Fruit fly (Drosophila melanogaster): ENCODE results near the gene CG34007.
A peak's percentile ranks its signal among the peaks of the same experiment; 100 is the strongest.

CG34007 gene

DNA sequence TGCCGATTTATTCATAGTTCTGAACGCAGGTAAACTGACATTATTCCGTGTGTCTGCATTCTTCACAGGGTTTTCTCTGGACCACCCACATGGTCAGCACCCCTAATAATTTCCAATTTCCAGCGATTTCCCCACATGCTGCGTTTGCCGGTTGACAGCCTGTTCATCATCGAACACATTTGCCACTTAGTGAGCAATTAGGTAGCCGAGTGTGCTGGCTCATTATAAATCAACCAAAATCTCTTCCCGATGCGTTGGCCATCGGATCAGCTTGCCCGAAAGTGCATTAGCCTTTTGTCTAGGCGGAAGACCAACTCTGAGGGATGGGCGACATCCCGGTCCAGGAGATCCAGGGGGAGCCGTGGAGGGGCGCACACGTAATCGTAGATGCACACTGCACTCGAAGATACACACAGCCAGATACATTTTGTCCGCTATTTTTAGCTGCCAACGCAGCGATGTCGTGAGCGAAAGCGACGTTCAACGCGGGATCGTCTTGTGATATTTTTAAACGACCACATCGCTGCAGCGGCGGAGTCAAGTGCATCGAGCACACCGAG lies 18.0 kb upstream of the CG34007 start (continued):
- TF ChIP-seq B-H2 (GFP tag; optimal IDR thresholded peaks at IDR 0.05) (no peak), CG10274 (GFP tag; optimal IDR thresholded peaks at IDR 0.05) (no peak), CG3065 (GFP tag; optimal IDR thresholded peaks at IDR 0.05) (no peak), gsb (GFP tag; IDR thresholded peaks at IDR 0.05) (no peak), CG7372 (GFP tag; IDR thresholded peaks at IDR 0.05) (no peak), maf-S (GFP tag; optimal IDR thresholded peaks at IDR 0.05) (no peak), CG18262 (tag; optimal IDR thresholded peaks at IDR 0.05) (no peak), Pdp1 (GFP tag; optimal IDR thresholded peaks at IDR 0.05) (peak in 1 of 2 experiments; percentile 69), Neu2 (GFP tag; optimal IDR thresholded peaks at IDR 0.05; ENCODE audit: borderline replicate concordance) (no peak), sens (GFP tag) (peak; percentile 32), CG6254 (GFP tag; optimal IDR thresholded peaks at IDR 0.05) (no peak), Dip3 (GFP tag; optimal IDR thresholded peaks at IDR 0.05) (no peak), scrt (GFP tag; optimal IDR thresholded peaks at IDR 0.05) (no peak), CG13624 (GFP tag; optimal IDR thresholded peaks at IDR 0.05) (no peak), CG6175 (GFP tag; IDR thresholded peaks at IDR 0.05) (no peak), HmgD (GFP tag; optimal IDR thresholded peaks at IDR 0.05) (no peak), pros (GFP tag; optimal IDR thresholded peaks at IDR 0.05) (peak; percentile 41), ERR (GFP tag; optimal IDR thresholded peaks at IDR 0.05) (no peak), CG6854 (GFP tag; optimal IDR thresholded peaks at IDR 0.05) (no peak), Ssrp (tag; optimal IDR thresholded peaks at IDR 0.05) (no peak), Opbp (GFP tag; IDR thresholded peaks at IDR 0.05; ENCODE audit: partially characterized antibody) (no peak), seq (GFP tag; IDR thresholded peaks at IDR 0.05) (no peak), lmd (GFP tag; IDR thresholded peaks at IDR 0.05) (peak; percentile 56), ro (GFP tag; IDR thresholded peaks at IDR 0.05) (no peak), Awh (GFP tag; IDR thresholded peaks at IDR 0.05) (no peak), CG10543 (GFP tag; optimal IDR thresholded peaks at IDR 0.05) (no peak), btn (GFP tag; optimal IDR thresholded peaks at IDR 0.05) (no peak), Xrp1 (GFP tag; IDR thresholded peaks at IDR 0.05) (peak; percentile 17; the same call in 1 of the 2 replicates), CG8944 (GFP tag; optimal IDR thresholded peaks at IDR 0.05) (no peak), hkb (optimal IDR thresholded peaks at IDR 0.05) (no peak), hkb (GFP tag; IDR thresholded peaks at IDR 0.05) (no peak), ci (GFP tag; IDR thresholded peaks at IDR 0.05) (0 out of 3 replicates have a peak, but pooled peaks have one; percentile 36), D (optimal IDR thresholded peaks at IDR 0.05) (no peak), D (GFP tag; optimal IDR thresholded peaks at IDR 0.05) (no peak), CG8089 (GFP tag; optimal IDR thresholded peaks at IDR 0.05) (no peak), CG11456 (GFP tag; IDR thresholded peaks at IDR 0.05) (no peak), grn (GFP tag; optimal IDR thresholded peaks at IDR 0.05) (no peak), CG14050 (GFP tag; IDR thresholded peaks at IDR 0.05) (no peak), twi (tag; optimal IDR thresholded peaks at IDR 0.05) (peak; percentile 98), HHEX (GFP tag; optimal IDR thresholded peaks at IDR 0.05) (no peak), Kr (GFP tag; optimal IDR thresholded peaks at IDR 0.05) (no peak), CG9609 (GFP tag; optimal IDR thresholded peaks at IDR 0.05) (no peak), CG10654 (GFP tag; optimal IDR thresholded peaks at IDR 0.05) (no peak), eyg (GFP tag; optimal IDR thresholded peaks at IDR 0.05) (no peak), CG2889 (GFP tag; IDR thresholded peaks at IDR 0.05) (no peak), sima (GFP tag; optimal IDR thresholded peaks at IDR 0.05) (no peak), CG4404 (GFP tag; IDR thresholded peaks at IDR 0.05) (0 out of 2 replicates have a peak, but pooled peaks have one; percentile 14), CG8388 (GFP tag; optimal IDR thresholded peaks at IDR 0.05) (no peak), kah (GFP tag; optimal IDR thresholded peaks at IDR 0.05) (peak; percentile 4), CG4820 (GFP tag; optimal IDR thresholded peaks at IDR 0.05) (no peak), tup (GFP tag; optimal IDR thresholded peaks at IDR 0.05) (no peak)

Measured in whole organism, embryonic.